Worm (Caenorhabditis elegans): ENCODE measurements around the gene Y57G7A.1.

- TF ChIP-seq dao-5 (tag; optimal IDR thresholded peaks at IDR 0.05): no peak
- TF ChIP-seq W03F9.2 (tag; optimal IDR thresholded peaks at IDR 0.05): no peak
- TF ChIP-seq him-1 (tag; optimal IDR thresholded peaks at IDR 0.05): no peak
These were observed 1.1 kb upstream of the Y57G7A.1 start for ce11 chrII:1297044-1297696.

Measured in whole organism, L4/young adult.